Worm (Caenorhabditis elegans): Measurements from ENCODE around the gene ham-3.

ham-3 gene

DNA sequence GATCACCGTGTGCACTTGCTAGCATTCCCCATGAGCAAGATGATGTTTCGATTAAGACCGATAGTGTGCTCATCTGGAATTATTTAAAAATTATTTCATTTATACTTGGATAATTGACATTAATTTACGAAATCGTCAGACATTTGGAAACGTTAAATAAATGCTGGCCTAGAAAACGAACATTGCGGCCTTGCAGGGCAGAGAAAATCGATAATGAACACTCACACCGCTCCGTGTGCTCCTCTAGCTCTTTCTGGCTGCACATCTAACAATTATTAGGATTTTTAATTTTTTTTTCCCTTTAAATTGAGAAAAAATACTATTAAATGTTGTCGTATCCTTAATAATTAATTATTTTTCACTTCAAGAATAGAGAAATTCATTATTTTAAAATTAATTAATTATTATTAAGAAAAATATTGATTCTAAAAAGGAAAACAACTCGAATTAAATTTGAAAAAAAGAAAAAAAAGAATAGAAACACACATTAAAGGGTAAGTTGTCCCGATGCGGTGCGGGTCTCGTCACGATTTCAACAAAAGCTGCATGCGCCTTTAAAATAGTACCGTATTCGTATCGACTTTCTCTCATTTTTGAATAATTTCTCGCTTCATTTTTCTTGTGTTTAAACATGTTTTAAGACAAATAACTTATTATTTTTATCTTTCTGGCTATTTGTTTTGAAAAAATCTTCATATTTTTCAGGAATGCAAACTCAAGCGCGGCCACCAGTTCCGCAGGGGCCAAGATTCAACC, at the start of gene ham-3, which contains the start of gene gtf-2H3:
Gene ham-3, plus strand, starts transcription at position 706 of the 756 bp plus-strand sequence.
Gene gtf-2H3, minus strand, starts transcription at position 73 of the 756 bp plus-strand sequence.
- TF ChIP-seq lsy-2 (tag; optimal IDR thresholded peaks at IDR 0.05), result peak in 1 of 2 experiments; percentile 13
- no peak for TF ChIP-seq nhr-11 (tag; optimal IDR thresholded peaks at IDR 0.05)
- TF ChIP-seq unc-39 (tag; optimal IDR thresholded peaks at IDR 0.05), result no peak
- peak; percentile 40 for TF ChIP-seq C34F6.9 (tag; optimal IDR thresholded peaks at IDR 0.05)
- TF ChIP-seq nhr-6 (tag; optimal IDR thresholded peaks at IDR 0.05), result no peak
- TF ChIP-seq unc-55 (GFP tag; optimal IDR thresholded peaks at IDR 0.05), result peak; percentile 34
- no peak for TF ChIP-seq nhr-10 (tag; optimal IDR thresholded peaks at IDR 0.05)

DNA sequence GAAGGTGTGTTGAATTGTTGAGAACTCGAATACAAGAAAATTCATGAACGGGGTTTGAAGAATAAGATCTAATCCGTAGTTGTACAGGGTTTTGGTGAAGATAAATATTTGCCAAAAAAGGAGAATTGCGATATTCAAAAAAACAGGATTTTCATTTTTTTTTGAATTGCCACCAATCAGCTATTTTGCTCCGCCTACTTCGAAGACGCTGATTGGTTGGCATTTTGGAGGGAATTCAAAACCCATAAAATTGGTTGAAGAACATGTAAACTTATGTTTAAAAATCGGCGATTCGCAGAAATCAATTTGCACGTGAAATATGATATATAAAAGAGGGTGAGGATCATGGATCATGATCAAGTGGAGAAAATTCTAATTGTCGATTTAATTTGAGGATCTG, 44.5 kb upstream of the ham-3 start:
- TF ChIP-seq mdl-1 (tag; optimal IDR thresholded peaks at IDR 0.05), result no peak
- no peak for TF ChIP-seq nhr-23 (tag; optimal IDR thresholded peaks at IDR 0.05)
- no peak for TF ChIP-seq egl-27 (tag; optimal IDR thresholded peaks at IDR 0.05)
- no peak for TF ChIP-seq elt-1 (tag; optimal IDR thresholded peaks at IDR 0.05)
- TF ChIP-seq nhr-10 (tag; optimal IDR thresholded peaks at IDR 0.05), result no peak
- no peak for TF ChIP-seq aly-2 (tag; optimal IDR thresholded peaks at IDR 0.05)
- no peak for TF ChIP-seq snpc-4 (tag; optimal IDR thresholded peaks at IDR 0.05)

DNA sequence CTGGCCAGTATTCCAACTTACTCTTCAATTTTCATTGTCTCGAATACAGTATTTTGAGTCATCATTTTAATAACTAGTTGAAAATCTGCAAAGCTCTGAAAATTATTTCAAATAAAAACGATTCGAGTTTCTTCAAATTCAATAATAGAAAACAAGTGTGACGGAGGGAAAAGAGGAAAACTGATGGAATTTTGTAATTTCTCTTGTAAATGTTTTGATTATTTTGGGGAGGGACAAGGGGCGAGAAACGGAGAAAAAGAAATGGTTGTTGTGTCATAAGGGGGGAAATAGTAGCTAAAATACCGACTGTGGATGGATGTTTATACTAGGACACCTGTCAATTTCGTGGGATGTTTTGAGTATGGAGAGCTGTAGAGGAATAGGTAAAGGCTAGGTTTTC, 42.4 kb upstream of the ham-3 start, which contains the start of gene T16G12.9:
Gene T16G12.9, minus strand, starts transcription at position 101 of the 400 bp plus-strand sequence.
- TF ChIP-seq nhr-6 (tag; optimal IDR thresholded peaks at IDR 0.05) (no peak), mbf-1 (tag; optimal IDR thresholded peaks at IDR 0.05) (no peak), egl-27 (tag; optimal IDR thresholded peaks at IDR 0.05) (no peak), dmd-4 (tag; optimal IDR thresholded peaks at IDR 0.05) (no peak), sma-3 (GFP tag; optimal IDR thresholded peaks at IDR 0.05) (no peak), alr-1 (tag; optimal IDR thresholded peaks at IDR 0.05) (no peak), fos-1 (tag; optimal IDR thresholded peaks at IDR 0.05) (no peak), C34F6.9 (tag; optimal IDR thresholded peaks at IDR 0.05) (no peak), blmp-1 (tag; optimal IDR thresholded peaks at IDR 0.05; ENCODE audit: insufficient read depth) (no peak), unc-55 (GFP tag; optimal IDR thresholded peaks at IDR 0.05) (no peak), ama-1 (optimal IDR thresholded peaks at IDR 0.05) (no peak), lsy-2 (tag; optimal IDR thresholded peaks at IDR 0.05) (no peak), peb-1 (tag; optimal IDR thresholded peaks at IDR 0.05) (no peak), nhr-77 (tag; optimal IDR thresholded peaks at IDR 0.05) (no peak), mab-5 (tag; optimal IDR thresholded peaks at IDR 0.05) (no peak)

DNA sequence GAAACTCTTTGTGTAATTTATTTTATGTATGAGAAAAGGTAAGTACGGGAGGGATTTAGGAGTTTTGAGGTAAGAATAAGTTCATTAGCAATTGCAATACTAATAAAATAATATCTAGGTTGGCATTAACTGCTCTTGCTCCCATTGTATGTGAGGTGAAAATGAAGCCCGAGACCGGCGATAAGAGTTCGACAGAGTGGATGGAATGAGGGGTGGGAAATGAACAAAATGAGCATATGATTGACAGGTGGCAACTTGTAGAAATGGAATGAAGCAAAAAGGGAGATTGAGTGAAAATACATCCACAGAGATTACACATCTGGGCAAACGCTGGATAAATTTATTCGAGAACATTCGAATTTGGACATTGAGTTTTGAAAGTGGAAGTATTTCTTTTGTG, 41.8 kb upstream of the ham-3 start:
- TF ChIP-seq peb-1 (tag; optimal IDR thresholded peaks at IDR 0.05) (no peak), ama-1 (optimal IDR thresholded peaks at IDR 0.05) (no peak), sma-9 (GFP tag; optimal IDR thresholded peaks at IDR 0.05) (no peak), sma-9 (tag; optimal IDR thresholded peaks at IDR 0.05) (no peak), nhr-237 (tag; optimal IDR thresholded peaks at IDR 0.05) (no peak), ZK546.5 (tag; optimal IDR thresholded peaks at IDR 0.05) (no peak), ceh-82 (tag; optimal IDR thresholded peaks at IDR 0.05) (no peak)

DNA sequence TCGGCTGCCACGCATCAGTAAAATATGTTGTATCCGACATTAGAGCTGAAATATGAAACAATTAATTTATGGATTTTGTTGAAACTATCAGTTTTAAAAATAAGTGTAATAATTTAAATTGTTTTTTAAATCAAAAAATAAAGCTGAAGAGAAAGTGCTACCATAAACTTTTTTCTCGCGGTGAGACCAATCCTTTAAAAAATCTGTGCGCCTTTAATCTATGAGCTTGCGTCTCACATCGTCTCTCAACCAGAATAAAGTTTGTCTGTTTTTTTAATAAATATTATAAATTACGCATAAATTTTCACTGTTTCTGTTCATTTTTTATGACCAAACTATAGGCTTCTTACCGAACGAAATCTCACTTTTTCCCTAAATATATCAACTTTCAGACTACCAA, 37.3 kb upstream of the ham-3 start, which contains the start of gene T16H12.3:
Gene T16H12.3, minus strand, starts transcription at position 51 of the 400 bp plus-strand sequence.
- TF ChIP-seq gmeb-1 (tag; optimal IDR thresholded peaks at IDR 0.05) (no peak), unc-39 (tag; optimal IDR thresholded peaks at IDR 0.05) (no peak), dmd-4 (tag; optimal IDR thresholded peaks at IDR 0.05) (no peak), mab-5 (tag; optimal IDR thresholded peaks at IDR 0.05) (no peak), C34F6.9 (tag; optimal IDR thresholded peaks at IDR 0.05) (no peak), lin-11 (tag; optimal IDR thresholded peaks at IDR 0.05) (no peak), elt-3 (tag; optimal IDR thresholded peaks at IDR 0.05) (no peak), lin-13 (GFP tag; optimal IDR thresholded peaks at IDR 0.05) (no peak), sma-3 (GFP tag; optimal IDR thresholded peaks at IDR 0.05) (no peak), zag-1 (tag; optimal IDR thresholded peaks at IDR 0.05) (no peak), nhr-12 (tag; optimal IDR thresholded peaks at IDR 0.05) (no peak), mdl-1 (tag; optimal IDR thresholded peaks at IDR 0.05) (no peak), sem-4 (tag; optimal IDR thresholded peaks at IDR 0.05) (no peak), crh-2 (tag; optimal IDR thresholded peaks at IDR 0.05) (no peak), mbf-1 (tag; optimal IDR thresholded peaks at IDR 0.05) (no peak), ceh-16 (tag; optimal IDR thresholded peaks at IDR 0.05) (no peak)

All from whole organism, L2 larva.